Fruit fly (Drosophila melanogaster) whole organism, embryonic: ENCODE measurements around the gene CG10347.

Source experiments
- Bdp1 ChIP-seq: fragments of 200-800 bp; sonication (Bioruptor generic); optimal IDR thresholded peaks from 3 replicates; lab custom pipeline; 2016; ENCODE audit warnings: missing biosample characterization, missing genetic modification characterization
- Bteb2 ChIP-seq: fragments of 200-800 bp; sonication (Bioruptor generic); optimal IDR thresholded peaks from 2 replicates; lab custom pipeline; 2016; ENCODE audit warnings: missing biosample characterization, missing genetic modification characterization
- CG10543 ChIP-seq: fragments of 200-800 bp; sonication (Bioruptor generic); optimal IDR thresholded peaks from 3 replicates; lab custom pipeline; 2017; ENCODE audit warnings: missing biosample characterization, mild to moderate bottlenecking, missing genetic modification characterization, moderate library complexity
- CG10565 ChIP-seq: fragments of 200-800 bp; sonication (Bioruptor generic); optimal IDR thresholded peaks from 3 replicates; lab custom pipeline; 2016; ENCODE audit warnings: missing biosample characterization, mild to moderate bottlenecking, missing genetic modification characterization
- CG10654 ChIP-seq: fragments of 200-800 bp; sonication (Bioruptor generic); optimal IDR thresholded peaks from 2 replicates; lab custom pipeline; 2016; ENCODE audit warnings: missing biosample characterization, missing genetic modification characterization
- CG11093 ChIP-seq: fragments of 200-800 bp; sonication (Bioruptor generic); IDR thresholded peaks from 3 replicates; pipeline ENCODE4 v1.3.6; 2022; ENCODE audit warnings: missing biosample characterization, missing genetic modification characterization
- CG13123 ChIP-seq: fragments of 200-800 bp; sonication (Bioruptor generic); optimal IDR thresholded peaks from 2 replicates; lab custom pipeline; 2016; ENCODE audit warnings: missing biosample characterization, missing genetic modification characterization
- CG13424 ChIP-seq: fragments of 200-800 bp; sonication (Bioruptor generic); optimal IDR thresholded peaks from 2 replicates; lab custom pipeline; 2019; ENCODE audit warnings: missing biosample characterization, mild to moderate bottlenecking, missing genetic modification characterization, moderate library complexity
- CG14014 ChIP-seq: fragments of 200-800 bp; sonication (Bioruptor generic); IDR thresholded peaks from 2 replicates; pipeline ENCODE4 v1.3.6; 2022; ENCODE audit warnings: missing biosample characterization, missing genetic modification characterization
- CG14667 ChIP-seq: fragments of 200-800 bp; sonication (Bioruptor generic); IDR thresholded peaks from 2 replicates; pipeline ENCODE4 v1.3.6; 2022; ENCODE audit warnings: missing biosample characterization, missing genetic modification characterization
- CG1603 ChIP-seq: fragments of 200-800 bp; sonication (Bioruptor generic); optimal IDR thresholded peaks from 2 replicates; lab custom pipeline; 2019; ENCODE audit warnings: missing biosample characterization, mild to moderate bottlenecking, missing genetic modification characterization, moderate library complexity
- CG17359 ChIP-seq: fragments of 200-800 bp; sonication (Bioruptor generic); optimal IDR thresholded peaks from 3 replicates; lab custom pipeline; 2018; ENCODE audit warnings: missing biosample characterization, mild to moderate bottlenecking, missing genetic modification characterization, moderate library complexity
- CG31224 ChIP-seq: fragments of 200-800 bp; sonication (Bioruptor generic); IDR thresholded peaks from 2 replicates; pipeline ENCODE4 v1.3.6; 2022; ENCODE audit warnings: missing biosample characterization, missing genetic modification characterization
- CG31388 ChIP-seq: fragments of 200-800 bp; sonication (Bioruptor generic); optimal IDR thresholded peaks from 2 replicates; lab custom pipeline; 2016; ENCODE audit warnings: missing biosample characterization, missing genetic modification characterization
- CG4617 ChIP-seq: fragments of 200-800 bp; sonication (Bioruptor generic); optimal IDR thresholded peaks from 3 replicates; lab custom pipeline; 2016; ENCODE audit warnings: missing biosample characterization, missing genetic modification characterization, borderline replicate concordance
- CG5245 ChIP-seq: fragments of 200-800 bp; sonication (Bioruptor generic); optimal IDR thresholded peaks from 3 replicates; lab custom pipeline; 2016; ENCODE audit warnings: missing biosample characterization, missing genetic modification characterization
- CG6689 ChIP-seq: fragments of 200-800 bp; sonication (Bioruptor generic); IDR thresholded peaks from 2 replicates; pipeline ENCODE4 v1.3.6; 2022; ENCODE audit warnings: missing biosample characterization, missing genetic modification characterization
- CG7839 ChIP-seq: fragments of 200-800 bp; sonication (Bioruptor generic); optimal IDR thresholded peaks from 3 replicates; lab custom pipeline; 2018; ENCODE audit warnings: missing biosample characterization, mild to moderate bottlenecking, missing genetic modification characterization, moderate library complexity
- CG8359 ChIP-seq: fragments of 200-800 bp; sonication (Bioruptor generic); optimal IDR thresholded peaks from 2 replicates; lab custom pipeline; 2017; ENCODE audit warnings: missing biosample characterization, mild to moderate bottlenecking, missing genetic modification characterization, borderline replicate concordance
- CG9609 ChIP-seq: fragments of 200-800 bp; sonication (Bioruptor generic); optimal IDR thresholded peaks from 3 replicates; lab custom pipeline; 2016; ENCODE audit warnings: missing biosample characterization, missing genetic modification characterization
- Dip2 ChIP-seq: fragments of 200-800 bp; sonication (Bioruptor generic); IDR thresholded peaks from 2 replicates; pipeline ENCODE4 v1.3.6; 2022; ENCODE audit warnings: missing biosample characterization, missing genetic modification characterization
- Drgx ChIP-seq: fragments of 200-800 bp; sonication (Bioruptor generic); IDR thresholded peaks from 2 replicates; pipeline ENCODE4 v1.3.6; 2022; ENCODE audit warnings: missing biosample characterization, missing genetic modification characterization
- E2f1 ChIP-seq: fragments of 200-800 bp; sonication (Bioruptor generic); IDR thresholded peaks from 2 replicates; pipeline ENCODE4 v1.3.6; 2022; ENCODE audit warnings: missing biosample characterization, missing genetic modification characterization
- Ets65A ChIP-seq: fragments of 200-800 bp; sonication (Bioruptor generic); peaks from one replicate; lab custom pipeline; 2016; ENCODE audit warnings: missing biosample characterization, missing genetic modification characterization
- Ets97D ChIP-seq: fragments of 200-800 bp; sonication (Bioruptor generic); optimal IDR thresholded peaks from 3 replicates; lab custom pipeline; 2016; ENCODE audit warnings: missing biosample characterization, missing genetic modification characterization
- Fer1 ChIP-seq: fragments of 200-800 bp; sonication (Bioruptor generic); optimal IDR thresholded peaks from 2 replicates; lab custom pipeline; 2017; ENCODE audit warnings: missing biosample characterization, mild to moderate bottlenecking, missing genetic modification characterization
- HmgD ChIP-seq: fragments of 200-800 bp; sonication (Bioruptor generic); optimal IDR thresholded peaks from 3 replicates; lab custom pipeline; 2016; ENCODE audit warnings: missing biosample characterization, missing genetic modification characterization
- Lim3 ChIP-seq: fragments of 200-800 bp; sonication (Bioruptor generic); IDR thresholded peaks from 2 replicates; pipeline ENCODE4 v1.3.6; 2022; ENCODE audit warnings: missing biosample characterization, missing genetic modification characterization
- MESR4 ChIP-seq: fragments of 200-800 bp; sonication (Bioruptor generic); optimal IDR thresholded peaks from 2 replicates; lab custom pipeline; 2018; ENCODE audit warnings: missing biosample characterization, mild to moderate bottlenecking, missing genetic modification characterization, moderate library complexity
- Rx ChIP-seq: fragments of 200-800 bp; sonication (Bioruptor generic); IDR thresholded peaks from 2 replicates; pipeline ENCODE4 v1.3.6; 2022; ENCODE audit warnings: missing biosample characterization, missing genetic modification characterization
- ab ChIP-seq: fragments of 200-800 bp; sonication (Bioruptor generic); optimal IDR thresholded peaks from 2 replicates; lab custom pipeline; 2016; ENCODE audit warnings: missing biosample characterization, missing genetic modification characterization
- abd-A ChIP-seq: fragments of 200-800 bp; sonication (Bioruptor generic); optimal IDR thresholded peaks from 3 replicates; lab custom pipeline; 2019; ENCODE audit warnings: missing biosample characterization, mild to moderate bottlenecking, missing genetic modification characterization, moderate library complexity
- ap ChIP-seq: fragments of 200-800 bp; sonication (Bioruptor generic); IDR thresholded peaks from 2 replicates; pipeline ENCODE4 v1.3.6; 2022; ENCODE audit warnings: missing biosample characterization, missing genetic modification characterization
- bab2 ChIP-seq: fragments of 200-800 bp; sonication (Bioruptor generic); optimal IDR thresholded peaks from 2 replicates; lab custom pipeline; 2016; ENCODE audit warnings: missing biosample characterization, missing genetic modification characterization
- ci ChIP-seq: fragments of 200-800 bp; sonication (Bioruptor generic); IDR thresholded peaks from 3 replicates; pipeline ENCODE4 v1.3.6; 2022; ENCODE audit warnings: missing biosample characterization, missing genetic modification characterization
- danr ChIP-seq: fragments of 200-800 bp; sonication (Bioruptor generic); IDR thresholded peaks from 2 replicates; pipeline ENCODE4 v1.3.6; 2022; ENCODE audit warnings: missing biosample characterization, missing genetic modification characterization
- gce ChIP-seq: fragments of 200-800 bp; sonication (Bioruptor generic); IDR thresholded peaks from 3 replicates; pipeline ENCODE4 v1.3.6; 2022; ENCODE audit warnings: missing biosample characterization, missing genetic modification characterization
- gem ChIP-seq: fragments of 200-800 bp; sonication (Bioruptor generic); optimal IDR thresholded peaks from 2 replicates; lab custom pipeline; 2019; ENCODE audit warnings: missing biosample characterization, mild to moderate bottlenecking, missing genetic modification characterization, moderate library complexity
- hth ChIP-seq: fragments of >200 bp; optimal IDR thresholded peaks from 2 replicates; lab custom pipeline; 2017; ENCODE audit warnings: inconsistent platforms
- ind ChIP-seq: fragments of 200-800 bp; sonication (Bioruptor generic); optimal IDR thresholded peaks from 3 replicates; lab custom pipeline; 2016; ENCODE audit warnings: missing biosample characterization, missing genetic modification characterization
- jing ChIP-seq: fragments of 200-800 bp; sonication (Bioruptor generic); optimal IDR thresholded peaks from 2 replicates; lab custom pipeline; 2018; ENCODE audit warnings: missing biosample characterization, mild to moderate bottlenecking, missing genetic modification characterization
- ken ChIP-seq: fragments of 200-800 bp; sonication (Bioruptor generic); IDR thresholded peaks from 3 replicates; pipeline ENCODE4 v1.3.6; 2022; ENCODE audit warnings: missing biosample characterization, missing genetic modification characterization
- nau ChIP-seq: fragments of 200-800 bp; sonication (Bioruptor generic); optimal IDR thresholded peaks from 3 replicates; lab custom pipeline; 2017; ENCODE audit warnings: missing biosample characterization, mild to moderate bottlenecking, missing genetic modification characterization, missing genetic modification reagents
- onecut ChIP-seq: fragments of 200-800 bp; sonication (Bioruptor generic); IDR thresholded peaks from 2 replicates; pipeline ENCODE4 v1.3.6; 2022; ENCODE audit warnings: missing biosample characterization, missing genetic modification characterization
- p53 ChIP-seq: fragments of 200-800 bp; sonication (Bioruptor generic); optimal IDR thresholded peaks from 2 replicates; lab custom pipeline; 2016; ENCODE audit warnings: missing biosample characterization, missing genetic modification characterization
- prd ChIP-seq, 3 experiments: fragments of >200 bp in 2 of 3; fragments of 200-800 bp in 1 of 3; sonication (Bioruptor generic) in 1 of 3; optimal IDR thresholded peaks in 2 of 3; IDR thresholded peaks in 1 of 3; 2 replicates in 2 of 3; 3 replicates in 1 of 3; pipeline versions ENCODE4 v1.3.6 to Lab custom; 2017 to 2022; ENCODE audit warnings: missing biosample characterization in 1 of 3, missing genetic modification characterization in 1 of 3
- row ChIP-seq: fragments of 200-800 bp; sonication (Bioruptor generic); IDR thresholded peaks from 3 replicates; pipeline ENCODE4 v1.3.6; 2022; ENCODE audit warnings: missing biosample characterization, missing genetic modification characterization
- sd ChIP-seq: fragments of 200-800 bp; sonication (Bioruptor generic); optimal IDR thresholded peaks from 3 replicates; lab custom pipeline; 2018; ENCODE audit warnings: missing biosample characterization, mild to moderate bottlenecking, missing genetic modification characterization, moderate library complexity
- slp2 ChIP-seq: fragments of 200-800 bp; sonication (Bioruptor generic); optimal IDR thresholded peaks from 2 replicates; lab custom pipeline; 2016; ENCODE audit warnings: missing biosample characterization, missing genetic modification characterization
- sna ChIP-seq: fragments of 200-800 bp; sonication (Bioruptor generic); IDR thresholded peaks from 2 replicates; pipeline ENCODE4 v1.3.6; 2022; ENCODE audit warnings: missing biosample characterization, missing genetic modification characterization; ENCODE audit not compliant: partially characterized antibody
- vvl ChIP-seq: fragments of 200-800 bp; sonication (Bioruptor generic); IDR thresholded peaks from 2 replicates; pipeline ENCODE4 v1.3.6; 2022; ENCODE audit warnings: missing biosample characterization, missing genetic modification characterization

CG10347 gene

DNA sequence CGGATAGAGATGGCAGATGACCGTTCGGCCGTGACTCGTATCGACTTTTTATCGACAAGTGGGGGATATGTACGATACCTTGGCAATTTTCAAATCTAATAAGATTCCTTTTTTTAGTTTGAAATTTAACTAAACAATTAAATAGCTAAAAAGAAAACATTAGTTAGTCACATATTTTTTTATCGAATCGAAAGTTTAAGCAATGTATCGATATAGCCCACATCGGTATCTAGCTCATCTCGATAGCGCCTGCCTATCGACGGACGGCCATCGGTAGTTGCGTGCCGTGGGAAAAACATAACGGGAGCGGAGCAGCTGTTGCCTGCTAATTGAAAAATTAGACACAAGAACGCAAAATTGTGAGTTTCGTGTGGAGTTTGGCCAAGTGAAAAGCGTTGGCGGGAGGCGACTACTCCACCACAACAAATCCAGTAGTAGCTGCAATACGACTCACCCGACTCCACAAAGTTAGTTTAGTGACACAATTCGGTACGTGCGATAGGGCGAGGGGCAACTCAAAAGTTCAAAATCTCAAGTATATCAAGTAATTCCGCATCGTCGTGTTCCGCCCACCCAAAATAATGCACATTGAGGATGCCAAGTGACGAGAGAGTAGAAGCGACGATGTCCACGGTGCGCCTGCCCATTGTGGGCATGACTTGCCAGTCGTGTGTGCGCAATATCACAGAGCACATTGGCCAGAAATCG, at the start of gene CG10347, which contains the start of gene ATP7 (continued):
- TF ChIP-seq row (GFP tag; lab: Robert Waterston, UW) (peak; percentile 66), CG7839 (peak; percentile 26), CG14667 (GFP tag; lab: Robert Waterston, UW) (no peak), CG31224 (no peak), Rx (GFP tag; lab: Robert Waterston, UW) (no peak), E2f1 (GFP tag; lab: Robert Waterston, UW) (no peak), Fer1 (GFP tag; lab: Kevin White, UChicago) (peak; percentile 53), CG6689 (GFP tag; lab: Robert Waterston, UW) (no peak), ab (GFP tag; lab: Kevin White, UChicago) (no peak), vvl (no peak), ci (GFP tag; lab: Robert Waterston, UW) (no peak), MESR4 (GFP tag; lab: Kevin White, UChicago) (peak; percentile 74), sd (tag; lab: Kevin White, UChicago) (peak; percentile 11), slp2 (GFP tag; lab: Kevin White, UChicago) (no peak), sna (peak; percentile 96), CG10543 (GFP tag; lab: Kevin White, UChicago) (peak; percentile 33), CG13424 (peak; percentile 43), onecut (no peak), CG10654 (GFP tag; lab: Kevin White, UChicago) (no peak), CG17359 (tag; lab: Kevin White, UChicago) (no peak), CG8359 (no peak), CG1603 (tag; lab: Kevin White, UChicago) (peak; percentile 46), CG10565 (GFP tag; lab: Kevin White, UChicago) (no peak), ap (no peak), bab2 (no peak), Bdp1 (GFP tag; lab: Kevin White, UChicago) (no peak), gce (no peak), Ets65A (GFP tag; lab: Kevin White, UChicago) (peak; percentile 80), CG14014 (no peak), ind (GFP tag; lab: Kevin White, UChicago) (peak; percentile 21), Lim3 (GFP tag; lab: Robert Waterston, UW) (no peak), CG31388 (GFP tag; lab: Kevin White, UChicago) (no peak), CG4617 (GFP tag; lab: Kevin White, UChicago) (peak; percentile 23), ken (no peak), nau (GFP tag; lab: Kevin White, UChicago) (peak; percentile 5), CG11093 (GFP tag; lab: Robert Waterston, UW) (no peak), CG5245 (GFP tag; lab: Kevin White, UChicago) (no peak), prd (optimal IDR thresholded peaks at IDR 0.05; lab: Kevin White, UChicago) (no peak), prd (GFP tag; IDR thresholded peaks at IDR 0.05; lab: Robert Waterston, UW) (peak; percentile 22; the same call in 2 of the 3 replicates), HmgD (GFP tag; lab: Kevin White, UChicago) (no peak), danr (GFP tag; lab: Robert Waterston, UW) (no peak), Bteb2 (GFP tag; lab: Kevin White, UChicago) (peak; percentile 13), CG13123 (GFP tag; lab: Kevin White, UChicago) (no peak), jing (GFP tag; lab: Kevin White, UChicago) (no peak), Ets97D (GFP tag; lab: Kevin White, UChicago) (peak; percentile 53), p53 (GFP tag; lab: Kevin White, UChicago) (peak; percentile 43), hth (no peak), Drgx (no peak), gem (tag; lab: Kevin White, UChicago) (peak; percentile 49), Dip2 (GFP tag; lab: Robert Waterston, UW) (no peak), CG9609 (GFP tag; lab: Kevin White, UChicago) (no peak), abd-A (no peak)
